Worm (Caenorhabditis elegans) whole organism, L4 larva: ENCODE results near the gene R09A8.2.

ENCODE experiments used
- F37D6.2 ChIP-seq: sonication (generic microtip); optimal IDR thresholded peaks from 2 replicates; lab custom pipeline; 2016; ENCODE audit warnings: mild to moderate bottlenecking, missing genetic modification characterization, missing compliant biosample characterization
- ZK337.2 ChIP-seq: fragments of 200-800 bp; sonication (Bioruptor generic); IDR thresholded peaks from 2 replicates; pipeline ENCODE4 v1.3.6; 2022; ENCODE audit warnings: missing genetic modification reagents, missing genetic modification characterization, missing compliant biosample characterization
- aha-1 ChIP-seq: fragments of 150-350 bp; peaks from one replicate; lab custom pipeline; 2014; ENCODE audit warnings: missing biosample characterization, missing genetic modification characterization
- ama-1 ChIP-seq: fragments of 150-350 bp; optimal IDR thresholded peaks from 2 replicates; lab custom pipeline; 2014; ENCODE audit warnings: inconsistent platforms, mixed read lengths
- ceh-20 ChIP-seq: fragments of 200-800 bp; sonication (Bioruptor generic); IDR thresholded peaks from 2 replicates; pipeline ENCODE4 v1.3.6; 2022; ENCODE audit warnings: missing genetic modification reagents, missing genetic modification characterization, missing compliant biosample characterization
- ceh-32 ChIP-seq: sonication (generic microtip); optimal IDR thresholded peaks from 2 replicates; lab custom pipeline; 2016; ENCODE audit warnings: mild to moderate bottlenecking, missing genetic modification characterization, missing compliant biosample characterization; ENCODE audit not compliant: poor library complexity
- ctbp-1 ChIP-seq: fragments of 200-800 bp; sonication (Bioruptor generic); IDR thresholded peaks from 2 replicates; pipeline ENCODE4 v1.3.6; 2022; ENCODE audit warnings: missing genetic modification reagents, missing genetic modification characterization, missing compliant biosample characterization
- daf-16 ChIP-seq, 3 experiments: sonication (generic microtip); optimal IDR thresholded peaks; 2 replicates each; lab custom pipeline; 2016 to 2017; ENCODE audit warnings: missing genetic modification characterization in 3 of 3, missing genetic modification reagents in 3 of 3, mild to moderate bottlenecking in 2 of 3, missing compliant biosample characterization in 2 of 3, missing biosample characterization in 1 of 3, moderate library complexity in 1 of 3
- daf-19 ChIP-seq: fragments of 200-800 bp; sonication (Bioruptor generic); conservative IDR thresholded peaks from 2 replicates; pipeline ENCODE4 v1.3.6; 2022; ENCODE audit warnings: missing genetic modification characterization, missing compliant biosample characterization
- daf-8 ChIP-seq: fragments of 200-800 bp; sonication (Bioruptor generic); IDR thresholded peaks from 2 replicates; pipeline ENCODE4 v1.3.6; 2022; ENCODE audit warnings: missing genetic modification characterization, missing compliant biosample characterization
- dmd-6 ChIP-seq: fragments of 200-800 bp; sonication (Bioruptor generic); IDR thresholded peaks from 2 replicates; pipeline ENCODE4 v1.3.6; 2022; ENCODE audit warnings: missing genetic modification reagents, missing genetic modification characterization, missing compliant biosample characterization
- dpl-1 ChIP-seq: fragments of 150-350 bp; optimal IDR thresholded peaks from 2 replicates; lab custom pipeline; 2014; ENCODE audit warnings: missing biosample characterization, missing genetic modification reagents, missing genetic modification characterization
- dve-1 ChIP-seq: sonication (generic microtip); optimal IDR thresholded peaks from 2 replicates; lab custom pipeline; 2017; ENCODE audit warnings: antibody characterized with exemption, mild to moderate bottlenecking, missing genetic modification characterization, missing compliant biosample characterization; ENCODE audit not compliant: insufficient read depth
- fos-1 ChIP-seq: fragments of 150-350 bp; optimal IDR thresholded peaks from 2 replicates; lab custom pipeline; 2014; ENCODE audit warnings: missing biosample characterization, missing genetic modification characterization
- hif-1 ChIP-seq, 2 experiments: sonication (generic microtip); optimal IDR thresholded peaks; 2 replicates each; lab custom pipeline; 2016 to 2017; ENCODE audit warnings: missing compliant biosample characterization in 2 of 2, missing genetic modification characterization in 2 of 2, missing genetic modification reagents in 2 of 2, missing genotype in 2 of 2, mild to moderate bottlenecking in 1 of 2
- hlh-11 ChIP-seq: fragments of 200-800 bp; sonication (Bioruptor generic); optimal IDR thresholded peaks from 2 replicates; lab custom pipeline; 2018; ENCODE audit warnings: mild to moderate bottlenecking, missing genetic modification characterization, missing compliant biosample characterization
- hlh-30 ChIP-seq: sonication (generic microtip); optimal IDR thresholded peaks from 2 replicates; lab custom pipeline; 2017; ENCODE audit warnings: antibody characterized with exemption, mild to moderate bottlenecking, missing genetic modification characterization, missing compliant biosample characterization; ENCODE audit not compliant: insufficient read depth
- jun-1 ChIP-seq: fragments of 150-350 bp; optimal IDR thresholded peaks from 2 replicates; lab custom pipeline; 2014; ENCODE audit warnings: missing biosample characterization, missing genetic modification reagents, missing genetic modification characterization
- lin-15B ChIP-seq: fragments of 150-350 bp; sonication (generic microtip); optimal IDR thresholded peaks from 3 replicates; lab custom pipeline; 2014; ENCODE audit warnings: missing biosample characterization, missing genetic modification characterization
- lin-38 ChIP-seq: fragments of 200-800 bp; sonication (Bioruptor generic); IDR thresholded peaks from 2 replicates; pipeline ENCODE4 v1.3.6; 2022; ENCODE audit warnings: missing genetic modification reagents, missing genetic modification characterization, missing compliant biosample characterization
- lir-3 ChIP-seq: sonication (generic microtip); optimal IDR thresholded peaks from 2 replicates; lab custom pipeline; 2016; ENCODE audit warnings: mild to moderate bottlenecking, missing genetic modification characterization, missing compliant biosample characterization
- lsy-2 ChIP-seq, 2 experiments: fragments of 150-350 bp in 1 of 2; sonication (generic microtip) in 1 of 2; optimal IDR thresholded peaks; 2 replicates each; lab custom pipeline; 2014 to 2017; ENCODE audit warnings: missing biosample characterization in 2 of 2, missing genetic modification characterization in 2 of 2
- madf-5 ChIP-seq, 2 experiments: fragments of 200-800 bp; sonication (Bioruptor generic); IDR thresholded peaks; 2 replicates each; pipeline ENCODE4 v1.3.6; 2022; ENCODE audit warnings: missing compliant biosample characterization in 2 of 2, missing genetic modification characterization in 2 of 2
- mdl-1 ChIP-seq, 2 experiments: fragments of 150-350 bp in 1 of 2; sonication (generic microtip) in 1 of 2; optimal IDR thresholded peaks; 2 replicates each; lab custom pipeline; 2014 to 2017; ENCODE audit warnings: missing biosample characterization in 2 of 2, missing genetic modification characterization in 2 of 2
- mdt-29 ChIP-seq: fragments of 200-800 bp; sonication (Bioruptor generic); IDR thresholded peaks from 2 replicates; pipeline ENCODE4 v1.3.6; 2022; ENCODE audit warnings: missing genetic modification reagents, missing genetic modification characterization, missing compliant biosample characterization
- mep-1 ChIP-seq: fragments of 150-350 bp; sonication (generic microtip); optimal IDR thresholded peaks from 3 replicates; lab custom pipeline; 2014; ENCODE audit warnings: missing biosample characterization, missing genetic modification characterization
- mes-2 ChIP-seq: sonication (generic microtip); optimal IDR thresholded peaks from 2 replicates; lab custom pipeline; 2016; ENCODE audit warnings: missing genotype, mild to moderate bottlenecking, missing genetic modification characterization, missing compliant biosample characterization; ENCODE audit not compliant: poor library complexity, severe bottlenecking
- nhr-11 ChIP-seq: fragments of 150-350 bp; optimal IDR thresholded peaks from 2 replicates; lab custom pipeline; 2014; ENCODE audit warnings: missing biosample characterization, missing genetic modification characterization
- nhr-111 ChIP-seq: fragments of 200-800 bp; sonication (Bioruptor generic); optimal IDR thresholded peaks from 2 replicates; lab custom pipeline; 2018; ENCODE audit warnings: mild to moderate bottlenecking, missing genetic modification characterization, missing compliant biosample characterization
- nhr-237 ChIP-seq: sonication (generic microtip); optimal IDR thresholded peaks from 2 replicates; lab custom pipeline; 2017; ENCODE audit warnings: missing biosample characterization, missing genetic modification characterization
- nhr-28 ChIP-seq: fragments of 150-350 bp; optimal IDR thresholded peaks from 2 replicates; lab custom pipeline; 2014; ENCODE audit warnings: missing biosample characterization, missing genetic modification characterization
- nhr-48 ChIP-seq: sonication (generic microtip); optimal IDR thresholded peaks from 2 replicates; lab custom pipeline; 2016; ENCODE audit warnings: mild to moderate bottlenecking, missing genetic modification characterization, missing compliant biosample characterization
- nhr-76 ChIP-seq: fragments of 150-350 bp; optimal IDR thresholded peaks from 2 replicates; lab custom pipeline; 2014; ENCODE audit warnings: missing biosample characterization, missing genetic modification characterization
- nhr-77 ChIP-seq: fragments of 150-350 bp; optimal IDR thresholded peaks from 2 replicates; lab custom pipeline; 2014; ENCODE audit warnings: missing biosample characterization, missing genetic modification characterization
- php-3 ChIP-seq: fragments of 200-800 bp; sonication (Bioruptor generic); IDR thresholded peaks from 2 replicates; pipeline ENCODE4 v1.3.6; 2022; ENCODE audit warnings: missing genetic modification reagents, missing genetic modification characterization, missing compliant biosample characterization
- pqm-1 ChIP-seq: sonication (generic microtip); optimal IDR thresholded peaks from 2 replicates; lab custom pipeline; 2017; ENCODE audit warnings: missing biosample characterization, missing genetic modification characterization
- spr-1 ChIP-seq: sonication (generic microtip); optimal IDR thresholded peaks from 2 replicates; lab custom pipeline; 2016; ENCODE audit warnings: mild to moderate bottlenecking, missing genetic modification characterization, missing compliant biosample characterization
- unc-39 ChIP-seq: sonication (generic microtip); optimal IDR thresholded peaks from 2 replicates; lab custom pipeline; 2017; ENCODE audit warnings: missing biosample characterization, missing genetic modification characterization
- vab-7 ChIP-seq: fragments of 200-800 bp; sonication (Bioruptor generic); IDR thresholded peaks from 2 replicates; pipeline ENCODE4 v1.3.6; 2022; ENCODE audit warnings: missing genetic modification reagents, missing genetic modification characterization, missing compliant biosample characterization
- zfp-2 ChIP-seq: sonication (generic microtip); optimal IDR thresholded peaks from 2 replicates; lab custom pipeline; 2016; ENCODE audit warnings: mild to moderate bottlenecking, missing genetic modification characterization, missing compliant biosample characterization
- zip-2 ChIP-seq: fragments of 150-350 bp; optimal IDR thresholded peaks from 2 replicates; lab custom pipeline; 2014; ENCODE audit warnings: missing biosample characterization, missing genetic modification characterization
- ztf-11 ChIP-seq: fragments of 150-350 bp; optimal IDR thresholded peaks from 2 replicates; lab custom pipeline; 2014; ENCODE audit warnings: missing biosample characterization, missing genetic modification characterization
- ztf-7 ChIP-seq: fragments of 150-350 bp; optimal IDR thresholded peaks from 2 replicates; lab custom pipeline; 2014; ENCODE audit warnings: missing biosample characterization, missing genetic modification characterization

Gene R09A8.2

DNA sequence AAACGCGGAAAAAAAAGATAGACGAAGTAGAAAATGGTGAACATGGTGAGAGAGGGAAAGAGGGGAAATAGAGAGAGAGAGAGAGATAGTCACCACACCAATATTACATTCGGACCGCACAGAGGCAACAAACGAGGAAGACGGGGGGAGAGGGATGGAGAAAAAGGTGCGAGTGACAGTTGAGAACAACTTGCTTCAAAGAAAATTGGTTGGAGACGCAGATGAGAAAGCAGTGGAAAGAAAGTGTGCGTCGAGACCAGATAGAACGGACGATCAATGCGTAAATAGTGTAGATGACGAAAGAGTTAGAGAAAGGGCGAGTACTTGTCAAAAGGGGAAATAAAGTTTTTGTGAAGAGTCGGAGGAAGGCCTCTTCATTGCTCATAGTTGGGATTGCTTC is 51.1 kb downstream of the R09A8.2 start (continued):
- peak; percentile 68 for TF ChIP-seq dmd-6 (GFP tag; lab: Robert Waterston, UW)
- TF ChIP-seq ama-1 = no peak
- TF ChIP-seq ztf-11 (tag; lab: Kevin White, UChicago) = no peak
- TF ChIP-seq nhr-76 (tag; lab: Kevin White, UChicago) = no peak
- TF ChIP-seq pqm-1 = peak; percentile 14
- no peak for TF ChIP-seq unc-39 (tag; lab: Kevin White, UChicago)
- TF ChIP-seq daf-19 = no peak

DNA sequence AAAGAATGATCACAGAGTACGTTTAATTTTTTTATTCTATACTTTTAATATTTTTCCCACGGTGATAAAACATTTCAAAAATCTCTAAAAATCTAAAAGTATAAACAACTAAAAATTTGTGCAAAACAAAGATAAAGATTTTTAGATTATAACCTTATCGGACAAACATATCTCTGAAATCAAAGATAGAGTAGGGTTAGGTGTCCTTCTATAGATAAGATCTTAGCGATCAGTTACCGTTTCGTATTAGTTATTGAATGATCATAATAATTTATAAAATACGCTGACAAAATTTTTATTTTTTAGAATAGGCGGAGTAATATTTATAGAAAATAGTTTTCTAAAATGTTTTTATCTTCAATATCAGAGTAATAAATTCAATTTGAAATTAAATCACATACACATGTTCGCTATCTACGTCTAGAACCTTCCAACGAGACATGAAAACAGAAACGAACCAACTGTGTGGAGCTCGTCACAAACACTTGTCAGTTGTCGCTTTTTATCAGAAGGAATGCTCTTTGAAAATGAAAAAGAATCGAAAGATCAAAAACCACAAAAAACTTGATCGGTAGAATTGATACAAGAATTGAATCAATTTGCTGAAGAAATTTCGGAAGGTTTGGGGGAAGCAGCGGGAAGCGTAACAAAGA is 52.5 kb downstream of the R09A8.2 start:
- TF ChIP-seq nhr-28 (tag; lab: Kevin White, UChicago) (peak; percentile 0), nhr-48 (tag; lab: Kevin White, UChicago) (peak; percentile 33), lin-15B (tag; lab: Kevin White, UChicago) (no peak), madf-5 (GFP tag; IDR thresholded peaks at IDR 0.05; lab: Robert Waterston, UW) (no peak), spr-1 (tag; lab: Kevin White, UChicago) (no peak), lsy-2 (tag; optimal IDR thresholded peaks at IDR 0.05; lab: Kevin White, UChicago) (peak in 1 of 2 experiments; percentile 54), dmd-6 (GFP tag; lab: Robert Waterston, UW) (peak; percentile 47), zip-2 (no peak), daf-16 (GFP tag; optimal IDR thresholded peaks at IDR 0.05; lab: Kevin White, UChicago) (peak in 1 of 2 experiments; percentile 91), daf-16 (tag; optimal IDR thresholded peaks at IDR 0.05; lab: Kevin White, UChicago) (peak; percentile 87), mes-2 (tag; lab: Kevin White, UChicago) (no peak), aha-1 (tag; lab: Kevin White, UChicago) (peak; percentile 4), dve-1 (peak; percentile 66), ztf-7 (tag; lab: Kevin White, UChicago) (no peak), ctbp-1 (GFP tag; lab: Robert Waterston, UW) (no peak), nhr-237 (no peak), mdt-29 (GFP tag; lab: Robert Waterston, UW) (0 out of 2 replicates have a peak, but pooled peaks have one; percentile 38), vab-7 (GFP tag; lab: Robert Waterston, UW) (no peak), nhr-11 (tag; lab: Kevin White, UChicago) (peak; percentile 24), mdl-1 (tag; optimal IDR thresholded peaks at IDR 0.05; lab: Kevin White, UChicago) (no peak), hlh-11 (tag; lab: Kevin White, UChicago) (peak; percentile 79), dpl-1 (GFP tag; lab: Kevin White, UChicago) (no peak), zfp-2 (no peak), php-3 (GFP tag; lab: Robert Waterston, UW) (0 out of 2 replicates have a peak, but pooled peaks have one; percentile 44), ZK337.2 (GFP tag; lab: Robert Waterston, UW) (no peak), ceh-32 (no peak), F37D6.2 (no peak), lin-38 (GFP tag; lab: Robert Waterston, UW) (0 out of 2 replicates have a peak, but pooled peaks have one; percentile 8), nhr-111 (GFP tag; lab: Kevin White, UChicago) (no peak), daf-8 (GFP tag; lab: Robert Waterston, UW) (no peak), lir-3 (tag; lab: Kevin White, UChicago) (no peak), fos-1 (tag; lab: Kevin White, UChicago) (no peak), hlh-30 (tag; lab: Kevin White, UChicago) (peak; percentile 40), jun-1 (tag; lab: Kevin White, UChicago) (no peak), mep-1 (tag; lab: Kevin White, UChicago) (peak; percentile 33), ceh-20 (GFP tag; lab: Robert Waterston, UW) (peak; percentile 57; the same call in 1 of the 2 replicates), nhr-77 (tag; lab: Kevin White, UChicago) (no peak), hif-1 (tag; optimal IDR thresholded peaks at IDR 0.05; lab: Kevin White, UChicago) (peak in 1 of 2 experiments; percentile 19)
